Fruit fly (Drosophila melanogaster) whole organism, prepupa: ENCODE results near the gene CG6178.

Experiments
- Blimp-1 ChIP-seq: fragments of 200-800 bp; sonication (Bioruptor generic); optimal IDR thresholded peaks from 3 replicates; lab custom pipeline; 2017; ENCODE audit warnings: missing biosample characterization, missing genetic modification characterization, mild to moderate bottlenecking, moderate library complexity, missing genetic modification reagents
- CG10631 ChIP-seq: fragments of 200-800 bp; sonication (Bioruptor generic); optimal IDR thresholded peaks from 2 replicates; lab custom pipeline; 2016; ENCODE audit warnings: missing biosample characterization, missing genetic modification characterization
- CG10669 ChIP-seq: fragments of 200-800 bp; sonication (Bioruptor generic); optimal IDR thresholded peaks from 3 replicates; lab custom pipeline; 2018; ENCODE audit warnings: missing biosample characterization, mild to moderate bottlenecking, missing genetic modification characterization, moderate library complexity
- CG11294 ChIP-seq: fragments of 200-800 bp; sonication (Bioruptor generic); IDR thresholded peaks from 2 replicates; pipeline ENCODE4 v1.3.6; 2022; ENCODE audit warnings: missing biosample characterization, missing genetic modification characterization
- CG11762 ChIP-seq: fragments of 200-800 bp; sonication (Bioruptor generic); optimal IDR thresholded peaks from 3 replicates; lab custom pipeline; 2016; ENCODE audit warnings: missing biosample characterization, missing genetic modification characterization; ENCODE audit not compliant: insufficient read depth
- CG11902 ChIP-seq: fragments of 200-800 bp; sonication (Bioruptor generic); optimal IDR thresholded peaks from 3 replicates; lab custom pipeline; 2016; ENCODE audit warnings: missing biosample characterization, missing genetic modification characterization
- CG15336 ChIP-seq: fragments of 200-800 bp; sonication (Bioruptor generic); IDR thresholded peaks from 2 replicates; pipeline ENCODE4 v1.3.6; 2022; ENCODE audit warnings: missing biosample characterization, missing genetic modification characterization
- CG1621 ChIP-seq: fragments of 200-800 bp; sonication (Bioruptor generic); optimal IDR thresholded peaks from 3 replicates; lab custom pipeline; 2018; ENCODE audit warnings: missing biosample characterization, mild to moderate bottlenecking, missing genetic modification characterization
- CG16779 ChIP-seq: fragments of 200-800 bp; sonication (Bioruptor generic); optimal IDR thresholded peaks from 3 replicates; lab custom pipeline; 2017; ENCODE audit warnings: missing biosample characterization, mild to moderate bottlenecking, missing genetic modification characterization
- CG3032 ChIP-seq: fragments of 200-800 bp; optimal IDR thresholded peaks from 2 replicates; lab custom pipeline; 2019; ENCODE audit warnings: missing biosample characterization, mild to moderate bottlenecking, missing genetic modification characterization, moderate library complexity
- CG31627 ChIP-seq: fragments of 200-800 bp; sonication (Bioruptor generic); optimal IDR thresholded peaks from 3 replicates; lab custom pipeline; 2016; ENCODE audit warnings: missing biosample characterization, missing genetic modification characterization
- CG32006 ChIP-seq: fragments of 200-800 bp; sonication (Bioruptor generic); optimal IDR thresholded peaks from 3 replicates; lab custom pipeline; 2017; ENCODE audit warnings: missing biosample characterization, mild to moderate bottlenecking, missing genetic modification characterization
- CG34406 ChIP-seq: fragments of 200-800 bp; sonication (Bioruptor generic); optimal IDR thresholded peaks from 3 replicates; lab custom pipeline; 2016; ENCODE audit warnings: missing biosample characterization, missing genetic modification characterization
- CG3919 ChIP-seq: fragments of 200-800 bp; sonication (Bioruptor generic); optimal IDR thresholded peaks from 3 replicates; lab custom pipeline; 2016; ENCODE audit warnings: missing biosample characterization, missing genetic modification characterization
- CG4318 ChIP-seq: fragments of 200-800 bp; sonication (Bioruptor generic); optimal IDR thresholded peaks from 3 replicates; lab custom pipeline; 2017; ENCODE audit warnings: missing biosample characterization, mild to moderate bottlenecking, missing genetic modification characterization
- CG6163 ChIP-seq: fragments of 200-800 bp; sonication (Bioruptor generic); IDR thresholded peaks from 3 replicates; pipeline ENCODE4 v1.3.6; 2022; ENCODE audit warnings: missing biosample characterization, missing genetic modification characterization
- CG6276 ChIP-seq: fragments of 200-800 bp; sonication (Bioruptor generic); optimal IDR thresholded peaks from 2 replicates; lab custom pipeline; 2017; ENCODE audit warnings: missing biosample characterization, mild to moderate bottlenecking, missing genetic modification characterization
- CG6792 ChIP-seq: fragments of 200-800 bp; sonication (Bioruptor generic); optimal IDR thresholded peaks from 3 replicates; lab custom pipeline; 2016; ENCODE audit warnings: missing biosample characterization, missing genetic modification characterization
- CG6808 ChIP-seq: fragments of 200-800 bp; sonication (Bioruptor generic); optimal IDR thresholded peaks from 3 replicates; lab custom pipeline; 2017; ENCODE audit warnings: missing biosample characterization, missing genetic modification characterization, mild to moderate bottlenecking, moderate library complexity, missing genetic modification reagents
- CG6854 ChIP-seq: fragments of 200-800 bp; sonication (Bioruptor generic); optimal IDR thresholded peaks from 2 replicates; lab custom pipeline; 2017; ENCODE audit warnings: missing biosample characterization, mild to moderate bottlenecking, missing genetic modification characterization
- CG7368 ChIP-seq: fragments of 200-800 bp; sonication (Bioruptor generic); optimal IDR thresholded peaks from 3 replicates; lab custom pipeline; 2016; ENCODE audit warnings: missing biosample characterization, missing genetic modification characterization
- CG8119 ChIP-seq: fragments of 200-800 bp; sonication (Bioruptor generic); IDR thresholded peaks from 3 replicates; pipeline ENCODE4 v1.3.6; 2022; ENCODE audit warnings: missing biosample characterization, missing genetic modification characterization
- CG8319 ChIP-seq: fragments of 200-800 bp; sonication (Bioruptor generic); optimal IDR thresholded peaks from 3 replicates; lab custom pipeline; 2016; ENCODE audit warnings: missing biosample characterization, missing genetic modification characterization
- CG9139 ChIP-seq: fragments of 200-800 bp; sonication (Bioruptor generic); optimal IDR thresholded peaks from 3 replicates; lab custom pipeline; 2017; ENCODE audit warnings: missing biosample characterization, mild to moderate bottlenecking, missing genetic modification characterization
- Eip75B ChIP-seq: fragments of 200-800 bp; sonication (Bioruptor generic); optimal IDR thresholded peaks from 3 replicates; lab custom pipeline; 2016; ENCODE audit warnings: missing biosample characterization, missing genetic modification characterization
- Eip93F ChIP-seq: fragments of 200-800 bp; sonication (Bioruptor generic); optimal IDR thresholded peaks from 2 replicates; lab custom pipeline; 2016; ENCODE audit warnings: missing biosample characterization, mild to moderate bottlenecking, missing genetic modification characterization
- Ets21C ChIP-seq: fragments of 200-800 bp; sonication (Bioruptor generic); optimal IDR thresholded peaks from 3 replicates; lab custom pipeline; 2016; ENCODE audit warnings: missing biosample characterization, missing genetic modification characterization
- Gug ChIP-seq: fragments of 200-800 bp; sonication (Bioruptor generic); IDR thresholded peaks from 2 replicates; pipeline ENCODE4 v1.3.6; 2022; ENCODE audit warnings: missing biosample characterization, missing genetic modification characterization
- Hr38 ChIP-seq: sonication (Bioruptor generic); optimal IDR thresholded peaks from 2 replicates; lab custom pipeline; 2016; ENCODE audit warnings: missing biosample characterization, missing genetic modification characterization
- Hr39 ChIP-seq: fragments of 200-800 bp; sonication (Bioruptor generic); optimal IDR thresholded peaks from 2 replicates; lab custom pipeline; 2016; ENCODE audit warnings: missing biosample characterization, missing genetic modification characterization
- Hr4 ChIP-seq: fragments of 200-800 bp; sonication (Bioruptor generic); optimal IDR thresholded peaks from 3 replicates; lab custom pipeline; 2016; ENCODE audit warnings: missing biosample characterization, missing genetic modification characterization
- Lpt ChIP-seq: fragments of 200-800 bp; sonication (Bioruptor generic); optimal IDR thresholded peaks from 3 replicates; lab custom pipeline; 2016; ENCODE audit warnings: missing biosample characterization, missing genetic modification characterization
- Met ChIP-seq: fragments of 200-800 bp; sonication (Bioruptor generic); optimal IDR thresholded peaks from 3 replicates; lab custom pipeline; 2016; ENCODE audit warnings: missing biosample characterization, missing genetic modification characterization
- Smox ChIP-seq: fragments of 200-800 bp; sonication (Bioruptor generic); optimal IDR thresholded peaks from 3 replicates; lab custom pipeline; 2016; ENCODE audit warnings: missing biosample characterization, missing genetic modification characterization
- Sox102F ChIP-seq: fragments of 200-800 bp; sonication (Bioruptor generic); optimal IDR thresholded peaks from 2 replicates; lab custom pipeline; 2016; ENCODE audit warnings: missing biosample characterization, mild to moderate bottlenecking, missing genetic modification characterization
- Sox14 ChIP-seq: fragments of 200-800 bp; sonication (Bioruptor generic); optimal IDR thresholded peaks from 3 replicates; lab custom pipeline; 2016; ENCODE audit warnings: missing biosample characterization, missing genetic modification characterization
- Sox15 ChIP-seq: fragments of 200-800 bp; sonication (Bioruptor generic); optimal IDR thresholded peaks from 3 replicates; lab custom pipeline; 2016; ENCODE audit warnings: missing biosample characterization, missing genetic modification characterization
- achi ChIP-seq: fragments of 200-800 bp; sonication (Bioruptor generic); optimal IDR thresholded peaks from 3 replicates; lab custom pipeline; 2016; ENCODE audit warnings: missing biosample characterization, missing genetic modification characterization
- acj6 ChIP-seq: fragments of 200-800 bp; sonication (Bioruptor generic); optimal IDR thresholded peaks from 3 replicates; lab custom pipeline; 2016; ENCODE audit warnings: missing biosample characterization, missing genetic modification characterization
- cyc ChIP-seq: fragments of 200-800 bp; sonication (Bioruptor generic); optimal IDR thresholded peaks from 3 replicates; lab custom pipeline; 2016; ENCODE audit warnings: missing biosample characterization, missing genetic modification characterization
- dac ChIP-seq: fragments of 200-800 bp; sonication (Bioruptor generic); optimal IDR thresholded peaks from 2 replicates; lab custom pipeline; 2017; ENCODE audit warnings: missing biosample characterization, mild to moderate bottlenecking, missing genetic modification characterization
- dsx ChIP-seq: fragments of 200-800 bp; optimal IDR thresholded peaks from 3 replicates; lab custom pipeline; 2019; ENCODE audit warnings: missing biosample characterization, mild to moderate bottlenecking, missing genetic modification characterization, moderate library complexity; ENCODE audit not compliant: poor library complexity, severe bottlenecking
- eg ChIP-seq: fragments of 200-800 bp; sonication (Bioruptor generic); IDR thresholded peaks from 3 replicates; pipeline ENCODE4 v1.3.6; 2022; ENCODE audit warnings: missing biosample characterization, missing genetic modification characterization
- esn ChIP-seq: fragments of 200-800 bp; sonication (Bioruptor generic); optimal IDR thresholded peaks from 2 replicates; lab custom pipeline; 2016; ENCODE audit warnings: missing biosample characterization, mild to moderate bottlenecking, missing genetic modification characterization, moderate library complexity
- fd85E ChIP-seq: fragments of 200-800 bp; sonication (Bioruptor generic); optimal IDR thresholded peaks from 3 replicates; lab custom pipeline; 2016; ENCODE audit warnings: missing biosample characterization, missing genetic modification characterization
- fkh ChIP-seq: fragments of 200-800 bp; sonication (Bioruptor generic); optimal IDR thresholded peaks from 3 replicates; lab custom pipeline; 2017; ENCODE audit warnings: missing biosample characterization, mild to moderate bottlenecking, missing genetic modification characterization, moderate library complexity
- lz ChIP-seq: fragments of 200-800 bp; sonication (Bioruptor generic); optimal IDR thresholded peaks from 3 replicates; lab custom pipeline; 2016; ENCODE audit warnings: missing biosample characterization, missing genetic modification characterization
- net ChIP-seq: fragments of 200-800 bp; sonication (Bioruptor generic); optimal IDR thresholded peaks from 3 replicates; lab custom pipeline; 2016; ENCODE audit warnings: missing biosample characterization, missing genetic modification characterization
- pdm3 ChIP-seq: fragments of 200-800 bp; sonication (Bioruptor generic); optimal IDR thresholded peaks from 3 replicates; lab custom pipeline; 2016; ENCODE audit warnings: missing biosample characterization, missing genetic modification characterization
- salr ChIP-seq, 2 experiments: fragments of 200-800 bp; sonication (Bioruptor generic); optimal IDR thresholded peaks; 3 replicates each; lab custom pipeline; 2016 to 2018; ENCODE audit warnings: missing biosample characterization in 2 of 2, missing genetic modification characterization in 2 of 2, mild to moderate bottlenecking in 1 of 2
- ss ChIP-seq, 2 experiments: fragments of 200-800 bp; sonication (Bioruptor generic); optimal IDR thresholded peaks; 2 replicates in 1 of 2; 3 replicates in 1 of 2; lab custom pipeline; 2017 to 2018; ENCODE audit warnings: mild to moderate bottlenecking in 2 of 2, missing biosample characterization in 2 of 2, missing genetic modification characterization in 2 of 2, moderate library complexity in 1 of 2
- topi ChIP-seq: fragments of 200-800 bp; sonication (Bioruptor generic); optimal IDR thresholded peaks from 3 replicates; lab custom pipeline; 2016; ENCODE audit warnings: missing biosample characterization, missing genetic modification characterization

The CG6178 gene

dm6 chr3R:24108902-24109389 is 43.2 kb upstream of the CG6178 start, which contains the start of the genes eIF4EHP and CG18428:
Gene eIF4EHP, minus strand, starts transcription at chr3R:24108960.
Gene CG18428, plus strand, starts transcription at chr3R:24109336.
- TF ChIP-seq CG6163 (no peak; the same call in 2 of the 3 replicates), dac (GFP tag; lab: Kevin White, UChicago) (peak; percentile 96), CG6276 (GFP tag; lab: Kevin White, UChicago) (peak; percentile 98), CG3032 (tag; lab: Kevin White, UChicago) (peak; percentile 100), CG4318 (peak; percentile 99), Hr39 (GFP tag; lab: Kevin White, UChicago) (peak; percentile 92), achi (GFP tag; lab: Kevin White, UChicago) (peak; percentile 100), CG10631 (GFP tag; lab: Kevin White, UChicago) (peak; percentile 99), net (peak; percentile 99), fd85E (GFP tag; lab: Kevin White, UChicago) (peak; percentile 96), Lpt (peak; percentile 99), Hr4 (GFP tag; lab: Kevin White, UChicago) (peak; percentile 98), CG3919 (GFP tag; lab: Kevin White, UChicago) (peak; percentile 99), cyc (GFP tag; lab: Kevin White, UChicago) (peak; percentile 95), topi (GFP tag; lab: Kevin White, UChicago) (peak; percentile 95), CG11762 (GFP tag; lab: Kevin White, UChicago) (peak; percentile 99), salr (GFP tag; optimal IDR thresholded peaks at IDR 0.05; lab: Kevin White, UChicago) (peak; percentile 97 to 99), lz (GFP tag; lab: Kevin White, UChicago) (peak; percentile 95), fkh (peak; percentile 86), Sox102F (GFP tag; lab: Kevin White, UChicago) (peak; percentile 96), CG6854 (peak; percentile 98), CG7368 (GFP tag; lab: Kevin White, UChicago) (peak; percentile 98), CG6792 (GFP tag; lab: Kevin White, UChicago) (peak; percentile 98), Blimp-1 (peak; percentile 98), CG11294 (GFP tag; lab: Robert Waterston, UW) (no peak), CG15336 (GFP tag; lab: Robert Waterston, UW) (no peak), CG8319 (peak; percentile 95), acj6 (GFP tag; lab: Kevin White, UChicago) (peak; percentile 99), Gug (GFP tag; lab: Robert Waterston, UW) (no peak), esn (GFP tag; lab: Kevin White, UChicago) (peak; percentile 98), ss (GFP tag; optimal IDR thresholded peaks at IDR 0.05; lab: Kevin White, UChicago) (peak; percentile 99 to 100), Ets21C (GFP tag; lab: Kevin White, UChicago) (peak; percentile 89), CG16779 (tag; lab: Kevin White, UChicago) (peak; percentile 98), Sox14 (GFP tag; lab: Kevin White, UChicago) (peak; percentile 94), Eip93F (GFP tag; lab: Kevin White, UChicago) (peak; percentile 93), CG32006 (GFP tag; lab: Kevin White, UChicago) (peak; percentile 100), Smox (GFP tag; lab: Kevin White, UChicago) (peak; percentile 94), Eip75B (GFP tag; lab: Kevin White, UChicago) (peak; percentile 94), CG31627 (peak; percentile 92), CG10669 (GFP tag; lab: Kevin White, UChicago) (peak; percentile 100), CG6808 (peak; percentile 99), CG1621 (tag; lab: Kevin White, UChicago) (peak; percentile 97), CG8119 (no peak), Sox15 (GFP tag; lab: Kevin White, UChicago) (peak; percentile 98), dsx (GFP tag; lab: Kevin White, UChicago) (peak; percentile 99), eg (GFP tag; lab: Robert Waterston, UW) (no peak), pdm3 (GFP tag; lab: Kevin White, UChicago) (peak; percentile 96), CG34406 (GFP tag; lab: Kevin White, UChicago) (peak; percentile 100), CG9139 (GFP tag; lab: Kevin White, UChicago) (peak; percentile 99), Hr38 (GFP tag; lab: Kevin White, UChicago) (peak; percentile 6), CG11902 (peak; percentile 98), Met (GFP tag; lab: Kevin White, UChicago) (peak; percentile 96)
